Worm (Caenorhabditis elegans): ENCODE data around the gene srx-17.

ce11 chrV:13890473-13890872 is 49.5 kb downstream of the srx-17 start, which contains the start of gene lbp-8:
- TF ChIP-seq ceh-82 (tag; optimal IDR thresholded peaks at IDR 0.05) (no peak), fos-1 (tag; optimal IDR thresholded peaks at IDR 0.05) (no peak), F13H6.1 (tag; optimal IDR thresholded peaks at IDR 0.05) (no peak), ztf-4 (tag; optimal IDR thresholded peaks at IDR 0.05) (no peak), nhr-10 (tag; optimal IDR thresholded peaks at IDR 0.05) (no peak), unc-62 (GFP tag; optimal IDR thresholded peaks at IDR 0.05) (no peak), nhr-11 (tag; optimal IDR thresholded peaks at IDR 0.05) (no peak), unc-39 (tag; optimal IDR thresholded peaks at IDR 0.05) (no peak), aly-2 (tag; optimal IDR thresholded peaks at IDR 0.05) (no peak)
